Fruit fly (Drosophila melanogaster): Measurements from ENCODE around the gene ppk27.

Gene ppk27

DNA sequence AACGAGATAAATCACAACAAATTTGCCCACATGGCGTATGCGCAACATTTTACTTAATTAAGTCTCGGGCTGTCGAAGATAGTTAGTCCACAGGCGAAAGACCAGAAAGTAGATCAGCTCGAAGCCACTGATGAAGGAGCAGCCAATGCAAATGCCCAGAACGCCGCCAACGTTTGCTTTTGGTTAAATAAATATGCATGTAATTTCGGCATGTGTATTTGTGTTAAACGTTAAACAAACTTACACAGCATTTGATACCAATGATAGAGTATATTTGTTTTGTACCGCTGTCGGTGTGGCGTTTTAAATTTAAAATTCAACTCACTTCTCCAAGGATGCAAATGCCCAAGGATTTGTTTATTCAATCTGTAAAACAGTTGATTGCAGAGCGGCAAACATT lies 1.4 kb downstream of the ppk27 start (continued):
- no peak for TF ChIP-seq CG4820 (GFP tag; optimal IDR thresholded peaks at IDR 0.05)
- peak; percentile 30; the same call in 1 of the 2 replicates for TF ChIP-seq CG14014 (GFP tag; IDR thresholded peaks at IDR 0.05)
- no peak for TF ChIP-seq CG12744 (GFP tag; optimal IDR thresholded peaks at IDR 0.05)
- no peak for TF ChIP-seq CG42726 (GFP tag; IDR thresholded peaks at IDR 0.05; ENCODE audit: partially characterized antibody)
- peak; percentile 35 for TF ChIP-seq CG17359 (tag; optimal IDR thresholded peaks at IDR 0.05)
- no peak for TF ChIP-seq CTCF (GFP tag; optimal IDR thresholded peaks at IDR 0.05)
- TF ChIP-seq fd3F (GFP tag; optimal IDR thresholded peaks at IDR 0.05) = peak; percentile 25
- TF ChIP-seq CG2120 (GFP tag; optimal IDR thresholded peaks at IDR 0.05) = no peak
- peak; percentile 12 for TF ChIP-seq Fer3 (tag; optimal IDR thresholded peaks at IDR 0.05)
- no peak for TF ChIP-seq Max (GFP tag; optimal IDR thresholded peaks at IDR 0.05)
- peak; percentile 68; the same call in 2 of the 3 replicates for TF ChIP-seq ci (GFP tag; IDR thresholded peaks at IDR 0.05)
- no peak for TF ChIP-seq CG32532 (GFP tag; IDR thresholded peaks at IDR 0.05)
- TF ChIP-seq Hr3 (GFP tag; optimal IDR thresholded peaks at IDR 0.05) = no peak
- TF ChIP-seq ATbp (GFP tag; optimal IDR thresholded peaks at IDR 0.05) = peak; percentile 28

DNA sequence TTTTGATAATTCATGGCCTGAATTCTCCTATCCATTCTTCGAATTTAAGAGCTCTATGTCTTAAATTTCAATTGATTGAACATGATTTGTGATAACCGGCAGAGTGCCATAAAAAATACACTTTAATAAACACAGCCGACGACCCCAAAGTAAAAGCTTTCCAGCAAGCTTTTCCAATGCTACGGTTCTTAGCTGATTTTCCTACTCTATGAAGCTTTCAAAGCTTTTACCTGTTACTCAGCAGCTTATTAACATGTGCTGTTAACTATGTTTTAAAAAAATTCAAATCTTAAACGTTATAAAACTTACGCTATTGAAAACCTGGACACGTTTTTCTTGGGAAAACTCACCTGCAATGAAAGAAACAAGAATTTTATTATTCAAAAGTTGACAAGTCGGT lies 2.3 kb downstream of the ppk27 start:
- TF ChIP-seq Mes4 (GFP tag; optimal IDR thresholded peaks at IDR 0.05) = no peak
- TF ChIP-seq B-H1 (GFP tag; IDR thresholded peaks at IDR 0.05) = no peak
- peak; percentile 51 for TF ChIP-seq Myb (GFP tag; optimal IDR thresholded peaks at IDR 0.05)
- no peak for TF ChIP-seq row (GFP tag; IDR thresholded peaks at IDR 0.05)
- no peak for TF ChIP-seq Spps (tag; optimal IDR thresholded peaks at IDR 0.05)
- TF ChIP-seq Sox100B (GFP tag; optimal IDR thresholded peaks at IDR 0.05) = no peak
- peak in 1 of 2 experiments; percentile 69 for TF ChIP-seq eve (GFP tag; optimal IDR thresholded peaks at IDR 0.05)
- peak; percentile 48 for TF ChIP-seq CTCF (GFP tag; optimal IDR thresholded peaks at IDR 0.05)
- TF ChIP-seq Sin3A (optimal IDR thresholded peaks at IDR 0.05) = no peak
- TF ChIP-seq tup (GFP tag; optimal IDR thresholded peaks at IDR 0.05) = no peak
- no peak for TF ChIP-seq CG3847 (GFP tag; IDR thresholded peaks at IDR 0.05)
- TF ChIP-seq Gug (GFP tag; IDR thresholded peaks at IDR 0.05) = no peak
- TF ChIP-seq zf30C (GFP tag; optimal IDR thresholded peaks at IDR 0.05) = peak; percentile 70
- no peak for TF ChIP-seq unpg (GFP tag; optimal IDR thresholded peaks at IDR 0.05)
- TF ChIP-seq scrt (GFP tag; optimal IDR thresholded peaks at IDR 0.05) = peak; percentile 82
- TF ChIP-seq CG6854 (GFP tag; optimal IDR thresholded peaks at IDR 0.05) = no peak
- TF ChIP-seq sens (GFP tag) = no peak
- TF ChIP-seq HLH4C (GFP tag; IDR thresholded peaks at IDR 0.05; ENCODE audit: partially characterized antibody) = no peak
- peak; percentile 11 for TF ChIP-seq Dp (GFP tag; optimal IDR thresholded peaks at IDR 0.05)
- no peak for TF ChIP-seq trem (tag; optimal IDR thresholded peaks at IDR 0.05)
- peak; percentile 5 for TF ChIP-seq pita (GFP tag; optimal IDR thresholded peaks at IDR 0.05)
- TF ChIP-seq pb (GFP tag; optimal IDR thresholded peaks at IDR 0.05) = no peak
- no peak for TF ChIP-seq inv (GFP tag; IDR thresholded peaks at IDR 0.05; ENCODE audit: partially characterized antibody)

DNA sequence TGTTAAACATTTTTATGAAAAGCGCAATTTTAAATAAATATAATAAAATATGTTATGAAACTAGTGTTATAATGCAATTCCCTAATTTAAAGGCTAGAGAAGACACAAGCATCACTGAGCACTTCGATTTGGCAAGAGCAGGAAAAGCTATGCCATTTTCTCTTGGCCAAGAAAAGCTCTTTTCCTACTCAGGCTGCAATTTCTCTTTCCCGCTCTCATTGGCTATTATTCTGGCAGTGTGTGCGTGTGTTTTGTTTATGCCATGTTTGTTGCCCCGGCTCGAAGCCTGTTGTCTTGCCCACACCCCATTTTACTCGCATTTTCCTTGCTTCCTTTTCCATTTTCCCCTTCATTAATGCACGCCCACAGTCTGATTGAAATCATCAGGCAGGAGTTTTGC lies 7.7 kb downstream of the ppk27 start:
- TF ChIP-seq CG2875 (GFP tag; optimal IDR thresholded peaks at IDR 0.05) = no peak
- no peak for TF ChIP-seq CG8281 (tag; optimal IDR thresholded peaks at IDR 0.05)
- TF ChIP-seq al (GFP tag; IDR thresholded peaks at IDR 0.05) = no peak
- no peak for TF ChIP-seq Scr (GFP tag; IDR thresholded peaks at IDR 0.05; ENCODE audit: partially characterized antibody)
- no peak for TF ChIP-seq pnt (GFP tag; optimal IDR thresholded peaks at IDR 0.05)
- no peak for TF ChIP-seq H15 (GFP tag; IDR thresholded peaks at IDR 0.05)
- no peak for TF ChIP-seq dpn (GFP tag; optimal IDR thresholded peaks at IDR 0.05)
- no peak for TF ChIP-seq Vsx1 (GFP tag; optimal IDR thresholded peaks at IDR 0.05)
- TF ChIP-seq Trl (optimal IDR thresholded peaks at IDR 0.05) = peak; percentile 47 to 68
- no peak for TF ChIP-seq Trl (GFP tag; optimal IDR thresholded peaks at IDR 0.05)
- TF ChIP-seq Fer1 (GFP tag; optimal IDR thresholded peaks at IDR 0.05) = no peak
- no peak for TF ChIP-seq Hr3 (GFP tag; optimal IDR thresholded peaks at IDR 0.05)
- no peak for TF ChIP-seq unpg (GFP tag; optimal IDR thresholded peaks at IDR 0.05)
- TF ChIP-seq CG3407 (GFP tag; optimal IDR thresholded peaks at IDR 0.05) = no peak
- TF ChIP-seq Mes4 (GFP tag; optimal IDR thresholded peaks at IDR 0.05) = no peak
- TF ChIP-seq CG9797 (GFP tag; optimal IDR thresholded peaks at IDR 0.05) = no peak
- peak; percentile 55 for TF ChIP-seq CG3163 (GFP tag; optimal IDR thresholded peaks at IDR 0.05)
- TF ChIP-seq peb (GFP tag; IDR thresholded peaks at IDR 0.05) = no peak
- no peak for TF ChIP-seq CG15269 (tag; optimal IDR thresholded peaks at IDR 0.05)
